Fruit fly (Drosophila melanogaster) whole organism, wandering third instar larva: ENCODE results near the gene trol.

Experiments used
- Abd-B ChIP-seq: fragments of >200 bp; optimal IDR thresholded peaks from 2 replicates; lab custom pipeline; 2017; ENCODE audit warnings: missing biosample characterization, missing genetic modification characterization
- CG32264 ChIP-seq: fragments of 200-800 bp; sonication (Bioruptor generic); optimal IDR thresholded peaks from 2 replicates; lab custom pipeline; 2016; ENCODE audit warnings: missing biosample characterization, missing genetic modification characterization
- CG9705 ChIP-seq: fragments of 200-800 bp; sonication (Bioruptor generic); optimal IDR thresholded peaks from 2 replicates; lab custom pipeline; 2018; ENCODE audit warnings: missing biosample characterization, mild to moderate bottlenecking, missing genetic modification characterization
- CrebA ChIP-seq: fragments of 200-800 bp; sonication (Bioruptor generic); optimal IDR thresholded peaks from 2 replicates; lab custom pipeline; 2016; ENCODE audit warnings: missing biosample characterization, mild to moderate bottlenecking, missing genetic modification characterization, borderline replicate concordance
- GATAd ChIP-seq: sonication (Bioruptor generic); optimal IDR thresholded peaks from 2 replicates; lab custom pipeline; 2016; ENCODE audit warnings: missing biosample characterization, missing genetic modification characterization
- Rel ChIP-seq, 2 experiments: fragments of 200-800 bp; sonication (Bioruptor generic) in 1 of 2; optimal IDR thresholded peaks; 2 replicates in 1 of 2; 3 replicates in 1 of 2; lab custom pipeline; 2016 to 2019; ENCODE audit warnings: mild to moderate bottlenecking in 2 of 2, missing biosample characterization in 2 of 2, missing genetic modification characterization in 2 of 2, moderate library complexity in 1 of 2
- brk ChIP-seq: fragments of 200-800 bp; sonication (Bioruptor generic); optimal IDR thresholded peaks from 2 replicates; lab custom pipeline; 2016; ENCODE audit warnings: missing biosample characterization, mild to moderate bottlenecking, missing genetic modification characterization
- dl ChIP-seq, 2 experiments: fragments of 175-275, 200-275 bp in 1 of 2; fragments of 200-275 bp in 1 of 2; sonication (Bioruptor generic); optimal IDR thresholded peaks; lab custom pipeline; 2018; ENCODE audit warnings: mild to moderate bottlenecking in 2 of 2, missing biosample characterization in 2 of 2, missing genetic modification characterization in 2 of 2, moderate library complexity in 2 of 2; ENCODE audit not compliant: partially characterized antibody in 2 of 2, insufficient read depth in 1 of 2
- dmrt93B ChIP-seq: fragments of 200-800 bp; sonication (Bioruptor generic); optimal IDR thresholded peaks from 2 replicates; lab custom pipeline; 2018; ENCODE audit warnings: missing biosample characterization, mild to moderate bottlenecking, missing genetic modification characterization
- ey ChIP-seq: fragments of 200-800 bp; sonication (Bioruptor generic); optimal IDR thresholded peaks from 2 replicates; lab custom pipeline; 2016; ENCODE audit warnings: missing biosample characterization, missing genetic modification characterization
- fru ChIP-seq: fragments of 200-800 bp; sonication (Bioruptor generic); optimal IDR thresholded peaks from 3 replicates; lab custom pipeline; 2016; ENCODE audit warnings: missing biosample characterization, mild to moderate bottlenecking, missing genetic modification characterization
- pan ChIP-seq: fragments of >200 bp; optimal IDR thresholded peaks from 2 replicates; lab custom pipeline; 2017

dm6 chrX:2461421-2462393 lies 83.5 kb downstream of the trol start:
- TF ChIP-seq dmrt93B (GFP tag; lab: Kevin White, UChicago) (no peak), pan (lab: Kevin White, UChicago) (no peak), fru (GFP tag; lab: Kevin White, UChicago) (no peak), brk (GFP tag; lab: Kevin White, UChicago) (no peak), CG9705 (GFP tag; lab: Kevin White, UChicago) (no peak), Abd-B (no peak), CrebA (GFP tag; lab: Kevin White, UChicago) (no peak), ey (GFP tag; lab: Kevin White, UChicago) (no peak), GATAd (GFP tag; lab: Kevin White, UChicago) (no peak), CG32264 (GFP tag; lab: Kevin White, UChicago) (no peak), dl (GFP tag; optimal IDR thresholded peaks at IDR 0.05; lab: Kevin White, UChicago; ENCODE audit: insufficient read depth in 1 of 2, partially characterized antibody in 2 of 2) (no peak), Rel (GFP tag; optimal IDR thresholded peaks at IDR 0.05; lab: Kevin White, UChicago) (no peak), Rel (tag; optimal IDR thresholded peaks at IDR 0.05; lab: Kevin White, UChicago) (no peak)
